Worm (Caenorhabditis elegans) whole organism, mixed stage, embryonic: ENCODE measurements around the gene hira-1.

Experiments used
- ceh-43 ChIP-seq: fragments of 200-800 bp; sonication (Bioruptor generic); optimal IDR thresholded peaks from 2 replicates; lab custom pipeline; 2018; ENCODE audit warnings: mild to moderate bottlenecking, missing genetic modification characterization, moderate library complexity, missing compliant biosample characterization
- drap-1 ChIP-seq: fragments of 200-800 bp; sonication (Bioruptor generic); optimal IDR thresholded peaks from 3 replicates; lab custom pipeline; 2018; ENCODE audit warnings: mild to moderate bottlenecking, missing genetic modification characterization, missing compliant biosample characterization
- lin-13 ChIP-seq: fragments of 150-350 bp; optimal IDR thresholded peaks from 2 replicates; lab custom pipeline; 2014; ENCODE audit warnings: missing biosample characterization, missing genetic modification characterization

DNA sequence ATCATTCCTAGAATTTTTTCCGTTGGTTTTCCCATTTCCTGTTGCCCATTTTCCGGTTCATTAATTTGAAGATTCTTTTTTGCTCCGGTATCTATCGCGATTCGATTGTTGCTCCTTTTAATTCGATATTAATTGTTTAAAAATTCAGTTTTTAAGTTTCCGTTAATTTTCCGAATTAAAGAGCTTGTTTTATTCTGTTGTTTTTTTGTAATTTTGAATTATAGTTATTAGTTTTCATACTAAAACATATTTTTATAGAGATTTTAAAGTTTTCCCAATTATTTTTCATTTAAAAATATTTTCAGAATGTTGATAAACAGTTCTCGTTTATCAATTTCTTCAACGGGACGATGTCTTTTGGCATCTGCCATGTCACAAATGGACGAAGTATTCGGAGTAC lies 43.4 kb downstream of the hira-1 start, which contains the start of gene mrps-26:
- TF ChIP-seq lin-13 (tag; lab: Kevin White, UChicago) (no peak), drap-1 (no peak), ceh-43 (no peak)
